Worm (Caenorhabditis elegans) whole organism, midembryonic: ENCODE data around the gene srd-1.

ENCODE experiments used
- T22C8.4 ChIP-seq: fragments of 200-800 bp; sonication (Bioruptor generic); IDR thresholded peaks from 2 replicates; pipeline ENCODE4 v1.3.6; 2022; ENCODE audit warnings: missing genetic modification characterization, missing compliant biosample characterization
- cog-1 ChIP-seq: sonication (generic microtip); optimal IDR thresholded peaks from 2 replicates; lab custom pipeline; 2016; ENCODE audit warnings: missing genetic modification characterization, missing compliant biosample characterization
- flt-1 ChIP-seq: fragments of 200-800 bp; sonication (Bioruptor generic); IDR thresholded peaks from 2 replicates; pipeline ENCODE4 v1.3.6; 2022; ENCODE audit warnings: missing genetic modification characterization, missing compliant biosample characterization
- klf-2 ChIP-seq: fragments of 200-800 bp; sonication (Bioruptor generic); conservative IDR thresholded peaks from 2 replicates; pipeline ENCODE4 v1.3.6; 2022; ENCODE audit warnings: missing genetic modification reagents, missing genetic modification characterization, missing compliant biosample characterization
- med-1 ChIP-seq: sonication (generic microtip); optimal IDR thresholded peaks from 2 replicates; lab custom pipeline; 2017; ENCODE audit warnings: missing genetic modification characterization, mild to moderate bottlenecking, missing compliant biosample characterization, antibody characterized with exemption, missing genetic modification reagents; ENCODE audit not compliant: insufficient read depth
- ref-1 ChIP-seq: fragments of 200-800 bp; sonication (Bioruptor generic); conservative IDR thresholded peaks from 2 replicates; pipeline ENCODE4 v1.3.6; 2022; ENCODE audit warnings: missing genetic modification reagents, missing genetic modification characterization, missing compliant biosample characterization
- tab-1 ChIP-seq: fragments of 200-800 bp; sonication (Bioruptor generic); IDR thresholded peaks from 2 replicates; pipeline ENCODE4 v1.3.6; 2022; ENCODE audit warnings: missing genetic modification characterization, missing compliant biosample characterization
- ztf-23 ChIP-seq: fragments of 200-800 bp; sonication (Bioruptor generic); IDR thresholded peaks from 2 replicates; pipeline ENCODE4 v1.3.6; 2022; ENCODE audit warnings: missing genetic modification reagents, missing genetic modification characterization, missing compliant biosample characterization
- ztf-29 ChIP-seq: fragments of 200-800 bp; sonication (Bioruptor generic); IDR thresholded peaks from 2 replicates; pipeline ENCODE4 v1.3.6; 2022; ENCODE audit warnings: missing genetic modification reagents, missing genetic modification characterization, missing compliant biosample characterization

srd-1 gene

DNA sequence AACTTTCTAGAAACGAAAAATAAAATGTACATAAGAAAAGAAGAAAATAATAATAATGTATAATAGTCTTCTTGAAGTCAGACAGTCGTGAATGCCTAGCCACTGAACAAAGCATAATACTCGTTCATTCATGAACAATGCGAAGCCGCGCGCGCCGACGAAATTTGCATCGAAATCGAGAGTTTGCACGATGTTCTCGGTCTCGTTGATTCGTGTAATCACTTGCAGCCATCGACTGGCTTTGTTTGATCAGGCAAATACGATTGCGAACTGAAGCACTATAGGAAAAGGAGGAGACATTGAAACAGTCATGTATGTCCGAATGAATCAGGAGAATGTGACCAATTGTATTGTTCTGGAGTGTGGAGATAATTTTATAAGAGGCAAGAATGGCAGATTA lies 21.2 kb upstream of the srd-1 start:
- no peak for TF ChIP-seq cog-1
- no peak for TF ChIP-seq med-1 (GFP tag; lab: Kevin White, UChicago)
- no peak for TF ChIP-seq ztf-23 (GFP tag; lab: Robert Waterston, UW)
- no peak for TF ChIP-seq ztf-29 (GFP tag; lab: Robert Waterston, UW)
- TF ChIP-seq T22C8.4: no peak
- TF ChIP-seq flt-1 (GFP tag; lab: Robert Waterston, UW): no peak
- no peak for TF ChIP-seq klf-2
- TF ChIP-seq ref-1 (GFP tag; lab: Robert Waterston, UW): no peak
- no peak for TF ChIP-seq tab-1

DNA sequence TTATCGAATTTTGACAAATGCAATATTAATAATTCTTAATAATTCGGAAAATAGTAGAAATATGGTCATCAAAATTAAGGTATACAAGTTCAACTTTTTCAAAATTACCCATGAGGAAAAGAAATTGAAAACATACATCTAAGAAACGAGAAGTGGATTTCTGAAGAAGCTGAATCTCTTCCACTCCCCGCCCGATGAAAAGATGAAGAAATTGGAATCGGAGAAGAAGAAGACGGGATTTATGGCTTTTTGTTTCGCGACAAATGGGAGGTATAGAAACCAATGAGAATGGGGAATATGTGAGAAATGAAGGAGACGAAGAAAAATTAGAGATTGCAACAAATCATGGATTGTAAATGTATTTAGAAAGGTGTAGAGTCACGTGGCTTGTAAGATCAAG lies 20.5 kb upstream of the srd-1 start:
- TF ChIP-seq tab-1: no peak
- TF ChIP-seq cog-1: no peak
- no peak for TF ChIP-seq ztf-29 (GFP tag; lab: Robert Waterston, UW)
- TF ChIP-seq flt-1 (GFP tag; lab: Robert Waterston, UW): no peak
- no peak for TF ChIP-seq med-1 (GFP tag; lab: Kevin White, UChicago)
- no peak for TF ChIP-seq ref-1 (GFP tag; lab: Robert Waterston, UW)
- no peak for TF ChIP-seq klf-2
- TF ChIP-seq ztf-23 (GFP tag; lab: Robert Waterston, UW): no peak
- no peak for TF ChIP-seq T22C8.4

DNA sequence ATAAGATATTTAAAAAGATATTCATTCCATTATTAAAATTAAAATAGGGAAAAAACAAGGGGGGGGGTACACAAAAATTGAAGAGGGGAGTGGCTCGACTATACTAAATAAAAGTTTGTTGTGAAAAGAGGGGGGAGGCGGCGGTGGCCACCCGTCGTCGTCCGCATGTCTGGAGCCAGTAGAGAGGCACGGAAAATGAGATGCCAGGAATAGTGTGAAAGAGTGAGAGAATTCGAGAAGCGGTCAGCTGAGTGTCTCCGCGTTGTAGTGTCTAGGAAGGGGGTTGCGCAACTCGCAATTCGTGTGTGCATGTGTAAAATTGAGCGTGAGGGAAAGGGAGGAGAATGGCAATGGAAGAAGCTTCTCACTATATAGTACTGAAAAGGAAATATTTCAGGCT lies 19.7 kb upstream of the srd-1 start:
- no peak for TF ChIP-seq T22C8.4
- TF ChIP-seq cog-1: peak; percentile 54
- TF ChIP-seq ztf-23 (GFP tag; lab: Robert Waterston, UW): no peak
- TF ChIP-seq ref-1 (GFP tag; lab: Robert Waterston, UW): no peak
- TF ChIP-seq klf-2: 0 out of 2 replicates have a peak, but pooled peaks have one; percentile 26

DNA sequence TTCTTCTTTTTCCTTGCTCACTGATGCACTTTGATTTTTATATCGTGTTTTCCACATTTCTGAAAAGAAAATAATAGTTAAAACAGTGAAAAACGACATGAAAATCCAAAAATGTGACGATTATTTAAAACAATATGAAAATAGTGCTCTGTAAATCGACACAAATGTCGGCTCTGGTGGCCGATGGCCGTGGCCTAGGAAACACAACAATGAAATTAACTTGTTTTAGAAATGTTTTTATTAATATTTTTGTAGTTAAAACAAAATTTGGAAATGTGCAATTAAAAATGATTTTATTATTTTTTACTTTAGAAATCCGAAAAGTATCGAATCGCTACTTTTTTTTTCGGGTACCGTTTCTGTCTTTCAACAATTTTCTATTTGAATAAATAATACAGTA lies 18.2 kb upstream of the srd-1 start, which contains the start of gene arv-1:
Gene arv-1 (minus strand): TSS at position 65 of the 400 bp plus-strand sequence.
- no peak for TF ChIP-seq med-1 (GFP tag; lab: Kevin White, UChicago)
- no peak for TF ChIP-seq ztf-29 (GFP tag; lab: Robert Waterston, UW)
- peak; percentile 18 for TF ChIP-seq cog-1
- no peak for TF ChIP-seq klf-2
- TF ChIP-seq tab-1: no peak
- TF ChIP-seq flt-1 (GFP tag; lab: Robert Waterston, UW): peak; percentile 38; the same call in 1 of the 2 replicates
- no peak for TF ChIP-seq ref-1 (GFP tag; lab: Robert Waterston, UW)
- TF ChIP-seq ztf-23 (GFP tag; lab: Robert Waterston, UW): 0 out of 2 replicates have a peak, but pooled peaks have one; percentile 38
- no peak for TF ChIP-seq T22C8.4

DNA sequence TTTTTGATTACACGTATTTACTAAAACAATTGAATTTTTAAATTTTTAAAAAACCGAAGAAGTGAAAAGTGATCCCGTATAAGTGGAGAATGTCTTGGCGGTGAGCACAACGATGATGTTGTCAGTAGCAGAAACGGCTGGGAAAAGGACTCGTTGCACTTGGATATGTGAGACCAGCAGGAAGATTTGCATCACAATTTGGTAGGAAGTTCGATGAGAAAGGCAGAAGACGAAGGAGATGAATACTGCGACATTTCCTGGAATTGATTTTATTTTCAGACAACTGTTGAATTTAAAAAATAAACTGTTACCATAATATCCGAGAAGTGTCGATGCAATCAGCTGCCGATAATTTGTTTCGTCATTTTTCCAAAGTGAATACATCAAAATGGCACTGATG lies 17.4 kb upstream of the srd-1 start, which contains the start of gene R05H5.4:
Gene R05H5.4 (minus strand): TSS at position 101 of the 400 bp plus-strand sequence.
- TF ChIP-seq flt-1 (GFP tag; lab: Robert Waterston, UW) (no peak), ztf-23 (GFP tag; lab: Robert Waterston, UW) (no peak), tab-1 (no peak)

DNA sequence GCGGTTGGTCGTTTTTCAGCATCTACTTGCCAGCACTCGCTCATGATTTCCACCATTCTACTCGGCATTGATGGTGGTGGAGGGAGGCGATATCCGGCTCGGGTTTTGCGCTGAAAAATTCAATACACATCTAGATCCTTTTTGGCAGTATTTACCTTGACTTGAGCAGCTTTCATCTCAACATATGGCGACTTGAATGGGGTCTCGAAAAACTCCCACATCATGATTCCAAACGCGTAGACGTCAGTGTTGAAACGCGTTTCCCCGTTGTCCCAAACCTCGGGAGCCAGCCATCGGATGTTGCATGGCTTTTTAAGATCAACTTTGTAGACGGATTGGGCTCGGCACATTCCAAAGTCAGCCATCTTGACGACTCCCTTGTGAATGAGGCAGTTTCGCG lies 16.0 kb upstream of the srd-1 start:
- no peak for TF ChIP-seq klf-2
- no peak for TF ChIP-seq T22C8.4
- no peak for TF ChIP-seq ref-1 (GFP tag; lab: Robert Waterston, UW)
- no peak for TF ChIP-seq tab-1
- no peak for TF ChIP-seq med-1 (GFP tag; lab: Kevin White, UChicago)
- no peak for TF ChIP-seq ztf-23 (GFP tag; lab: Robert Waterston, UW)
- no peak for TF ChIP-seq ztf-29 (GFP tag; lab: Robert Waterston, UW)
- no peak for TF ChIP-seq cog-1
- no peak for TF ChIP-seq flt-1 (GFP tag; lab: Robert Waterston, UW)

DNA sequence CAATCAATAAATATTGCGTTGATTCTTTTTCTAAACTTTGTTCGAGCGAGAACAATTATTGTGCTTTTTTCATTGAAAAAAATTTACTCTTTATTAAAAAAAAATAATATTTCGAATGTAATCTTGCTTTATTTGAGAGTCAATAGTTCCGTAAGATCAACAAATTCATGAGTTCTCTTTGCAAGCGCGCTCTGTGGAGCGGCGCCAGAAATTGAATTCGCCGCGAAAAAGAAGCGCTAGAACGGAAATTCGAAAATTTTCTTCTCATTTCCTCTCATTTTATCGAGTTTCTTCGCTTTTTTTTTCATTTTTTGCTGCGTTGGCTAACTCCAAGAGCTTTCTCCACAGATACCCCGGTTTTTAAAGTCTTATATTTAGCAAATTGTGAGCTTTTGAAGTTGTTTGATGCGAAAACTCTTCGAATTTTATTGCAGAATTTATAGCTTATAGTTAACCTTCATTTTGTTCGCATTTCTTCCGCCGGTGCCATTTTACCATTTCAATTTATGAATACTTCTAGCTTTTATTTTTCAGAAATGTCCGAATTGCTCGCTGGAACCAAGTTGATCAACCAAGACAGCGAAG lies 14.6 kb upstream of the srd-1 start, which contains the start of gene R05H5.3:
Gene R05H5.3 (plus strand): TSS at position 535 of the 585 bp plus-strand sequence.
- no peak for TF ChIP-seq cog-1
- no peak for TF ChIP-seq T22C8.4
- TF ChIP-seq ztf-23 (GFP tag; lab: Robert Waterston, UW): no peak
- no peak for TF ChIP-seq flt-1 (GFP tag; lab: Robert Waterston, UW)
- no peak for TF ChIP-seq ztf-29 (GFP tag; lab: Robert Waterston, UW)
- no peak for TF ChIP-seq ref-1 (GFP tag; lab: Robert Waterston, UW)
- TF ChIP-seq tab-1: no peak
- TF ChIP-seq med-1 (GFP tag; lab: Kevin White, UChicago): no peak
- no peak for TF ChIP-seq klf-2

DNA sequence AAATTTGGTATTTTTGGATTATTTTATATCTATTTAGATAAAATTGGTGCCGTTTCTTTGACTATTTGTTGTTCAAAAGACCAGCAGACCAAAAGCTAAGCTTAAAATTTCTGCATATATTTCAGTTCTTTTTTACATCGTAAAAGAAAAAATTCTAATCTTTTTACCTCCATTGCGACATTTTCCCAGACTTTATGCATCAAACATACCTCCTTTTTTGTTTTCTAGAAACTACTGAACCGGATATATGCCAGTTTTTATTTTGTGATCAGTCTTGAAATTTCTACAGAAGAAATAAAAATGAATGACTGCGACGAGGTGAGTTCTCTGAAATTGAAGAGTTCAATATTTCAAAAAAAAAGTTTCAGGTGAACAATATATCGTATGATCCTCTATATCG lies 12.1 kb upstream of the srd-1 start, which contains the start of gene srb-6:
Gene srb-6 (plus strand): TSS at position 301 of the 400 bp plus-strand sequence.
- TF ChIP-seq cog-1 (no peak), ref-1 (GFP tag; lab: Robert Waterston, UW) (no peak), klf-2 (no peak), ztf-23 (GFP tag; lab: Robert Waterston, UW) (no peak), med-1 (GFP tag; lab: Kevin White, UChicago) (no peak), flt-1 (GFP tag; lab: Robert Waterston, UW) (no peak), T22C8.4 (no peak), ztf-29 (GFP tag; lab: Robert Waterston, UW) (no peak)

DNA sequence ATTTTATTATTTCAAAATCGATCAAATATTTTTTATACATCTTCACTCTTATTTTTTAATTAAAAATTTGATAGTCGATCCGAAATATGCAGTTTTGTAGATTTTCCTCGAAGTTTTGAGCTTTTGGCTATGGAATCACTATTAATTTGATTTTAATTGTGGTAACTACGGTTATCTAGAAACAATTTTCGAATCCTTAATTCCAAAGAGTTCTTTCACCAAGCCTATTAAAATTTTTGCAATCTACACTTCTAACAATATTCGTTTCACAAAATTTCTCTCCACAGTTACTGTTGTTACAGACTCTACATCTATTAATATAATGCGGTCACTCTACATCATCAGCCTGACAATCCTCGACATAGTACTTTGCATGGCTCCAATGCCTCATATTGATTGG lies 9.7 kb upstream of the srd-1 start, which contains the start of gene R05H5.7:
Gene R05H5.7 (plus strand): TSS at position 301 of the 400 bp plus-strand sequence.
- TF ChIP-seq ref-1 (GFP tag; lab: Robert Waterston, UW) (no peak), T22C8.4 (no peak), tab-1 (no peak), klf-2 (no peak), ztf-23 (GFP tag; lab: Robert Waterston, UW) (no peak), flt-1 (GFP tag; lab: Robert Waterston, UW) (no peak), ztf-29 (GFP tag; lab: Robert Waterston, UW) (no peak), med-1 (GFP tag; lab: Kevin White, UChicago) (no peak), cog-1 (no peak)

DNA sequence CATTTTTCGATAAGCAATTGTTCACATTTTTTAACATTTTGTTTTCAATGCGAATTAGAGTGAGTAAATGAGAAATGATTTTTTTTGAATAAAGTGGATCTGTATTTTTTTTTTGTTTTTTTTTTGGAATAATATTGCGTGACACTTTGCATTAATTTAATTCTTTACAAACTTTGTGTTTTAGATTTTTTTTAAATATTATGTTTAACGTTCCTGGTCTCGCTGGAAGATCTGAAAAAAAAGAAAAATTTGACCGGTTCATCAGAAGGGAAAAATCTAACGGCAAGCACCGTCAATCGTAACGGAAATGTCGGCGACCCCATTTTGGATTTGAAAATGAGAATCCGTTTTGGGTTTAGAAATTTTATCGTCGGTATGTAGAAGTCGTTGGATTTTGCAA lies 6.8 kb upstream of the srd-1 start, which contains the start of gene cdc-25.4:
Gene cdc-25.4 (minus strand): TSS at position 101 of the 400 bp plus-strand sequence.
- no peak for TF ChIP-seq cog-1
- no peak for TF ChIP-seq med-1 (GFP tag; lab: Kevin White, UChicago)
- no peak for TF ChIP-seq ref-1 (GFP tag; lab: Robert Waterston, UW)
- TF ChIP-seq T22C8.4: no peak
- no peak for TF ChIP-seq ztf-23 (GFP tag; lab: Robert Waterston, UW)
- no peak for TF ChIP-seq ztf-29 (GFP tag; lab: Robert Waterston, UW)
- TF ChIP-seq flt-1 (GFP tag; lab: Robert Waterston, UW): no peak
- no peak for TF ChIP-seq klf-2
- TF ChIP-seq tab-1: no peak
